Fruit fly (Drosophila melanogaster) whole organism, prepupa: Measurements from ENCODE around the gene ort.
A peak's percentile ranks its signal among the peaks of the same experiment; 100 is the strongest.

Experiments
- CG10631 ChIP-seq: fragments of 200-800 bp; sonication (Bioruptor generic); optimal IDR thresholded peaks from 2 replicates; lab custom pipeline; 2016; ENCODE audit warnings: missing biosample characterization, missing genetic modification characterization
- CG11294 ChIP-seq: fragments of 200-800 bp; sonication (Bioruptor generic); IDR thresholded peaks from 2 replicates; pipeline ENCODE4 v1.3.6; 2022; ENCODE audit warnings: missing biosample characterization, missing genetic modification characterization
- CG16779 ChIP-seq: fragments of 200-800 bp; sonication (Bioruptor generic); optimal IDR thresholded peaks from 3 replicates; lab custom pipeline; 2017; ENCODE audit warnings: missing biosample characterization, mild to moderate bottlenecking, missing genetic modification characterization
- CG7368 ChIP-seq: fragments of 200-800 bp; sonication (Bioruptor generic); optimal IDR thresholded peaks from 3 replicates; lab custom pipeline; 2016; ENCODE audit warnings: missing biosample characterization, missing genetic modification characterization
- CG8119 ChIP-seq: fragments of 200-800 bp; sonication (Bioruptor generic); IDR thresholded peaks from 3 replicates; pipeline ENCODE4 v1.3.6; 2022; ENCODE audit warnings: missing biosample characterization, missing genetic modification characterization
- CG8632 ChIP-seq: fragments of 200-800 bp; sonication (Bioruptor generic); optimal IDR thresholded peaks from 3 replicates; lab custom pipeline; 2016; ENCODE audit warnings: missing biosample characterization, missing genetic modification characterization
- Eip78C ChIP-seq: fragments of 200-800 bp; sonication (Bioruptor generic); peaks from one replicate; lab custom pipeline; 2016; ENCODE audit warnings: missing biosample characterization, missing genetic modification characterization
- Ets21C ChIP-seq: fragments of 200-800 bp; sonication (Bioruptor generic); optimal IDR thresholded peaks from 3 replicates; lab custom pipeline; 2016; ENCODE audit warnings: missing biosample characterization, missing genetic modification characterization
- Hr38 ChIP-seq: sonication (Bioruptor generic); optimal IDR thresholded peaks from 2 replicates; lab custom pipeline; 2016; ENCODE audit warnings: missing biosample characterization, missing genetic modification characterization
- Hr39 ChIP-seq: fragments of 200-800 bp; sonication (Bioruptor generic); optimal IDR thresholded peaks from 2 replicates; lab custom pipeline; 2016; ENCODE audit warnings: missing biosample characterization, missing genetic modification characterization
- OdsH ChIP-seq: fragments of 200-800 bp; sonication (Bioruptor generic); optimal IDR thresholded peaks from 3 replicates; lab custom pipeline; 2016; ENCODE audit warnings: missing biosample characterization, missing genetic modification characterization
- fkh ChIP-seq: fragments of 200-800 bp; sonication (Bioruptor generic); optimal IDR thresholded peaks from 3 replicates; lab custom pipeline; 2017; ENCODE audit warnings: missing biosample characterization, mild to moderate bottlenecking, missing genetic modification characterization, moderate library complexity
- svp ChIP-seq: fragments of 200-800 bp; sonication (Bioruptor generic); peaks from one replicate; lab custom pipeline; 2016; ENCODE audit warnings: missing biosample characterization, missing genetic modification characterization

dm6 chr3R:19638004-19638403 is 21.5 kb upstream of the ort start:
- TF ChIP-seq OdsH (GFP tag; lab: Kevin White, UChicago) (no peak), CG10631 (GFP tag; lab: Kevin White, UChicago) (no peak), fkh (GFP tag; lab: Kevin White, UChicago) (no peak), Hr39 (no peak), Eip78C (GFP tag; lab: Kevin White, UChicago) (no peak), Ets21C (GFP tag; lab: Kevin White, UChicago) (no peak), svp (GFP tag; lab: Kevin White, UChicago) (peak; percentile 91), CG7368 (GFP tag; lab: Kevin White, UChicago) (no peak), Hr38 (GFP tag; lab: Kevin White, UChicago) (no peak), CG8632 (GFP tag; lab: Kevin White, UChicago) (no peak), CG11294 (GFP tag; lab: Robert Waterston, UW) (no peak), CG16779 (tag; lab: Kevin White, UChicago) (no peak), CG8119 (GFP tag; lab: Robert Waterston, UW) (no peak)
